Worm (Caenorhabditis elegans) whole organism, L4/young adult: ENCODE measurements around the gene C49F5.5.

Source experiments
- dao-5 ChIP-seq: sonication (generic microtip); optimal IDR thresholded peaks from 2 replicates; lab custom pipeline; 2016; ENCODE audit warnings: missing genotype, missing genetic modification characterization, moderate library complexity, missing compliant biosample characterization
- him-1 ChIP-seq: sonication (generic microtip); optimal IDR thresholded peaks from 2 replicates; lab custom pipeline; 2016; ENCODE audit warnings: missing genotype, missing genetic modification reagents, missing genetic modification characterization, missing compliant biosample characterization

- TF ChIP-seq him-1 (tag; lab: Kevin White, UChicago) (no peak), dao-5 (tag; lab: Kevin White, UChicago) (no peak)
Measured at ce11 chrX:11938826-11939225, 47.2 kb upstream of the C49F5.5 start, which contains the start of gene F55G7.5.
